Worm (Caenorhabditis elegans): ENCODE measurements around the gene dhcr-24.
A peak's percentile ranks its signal among the peaks of the same experiment; 100 is the strongest.

dhcr-24 gene

DNA sequence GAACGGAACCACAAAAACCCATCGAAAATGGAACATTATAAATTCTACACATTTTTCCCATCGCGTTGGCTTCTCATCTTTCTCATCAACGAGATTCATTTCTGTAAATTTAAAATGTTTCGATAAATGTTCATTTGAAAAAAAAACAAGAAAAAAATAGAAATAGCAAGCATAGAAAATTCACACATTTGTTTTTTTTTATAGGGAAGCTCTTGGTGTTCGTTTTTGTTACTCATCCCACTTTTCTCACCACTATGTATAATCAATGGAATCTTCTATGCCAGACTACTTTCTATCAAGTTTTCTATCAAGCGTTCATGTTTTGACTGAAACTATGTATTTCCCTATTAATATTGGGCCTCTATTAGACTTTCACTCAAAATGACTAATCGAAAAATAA, at the start of gene dhcr-24:
dhcr-24 (minus strand) TSS at position 101 of the 400 bp plus-strand sequence.
- TF ChIP-seq R02D3.7 (tag; optimal IDR thresholded peaks at IDR 0.05) (no peak), ztf-4 (tag; optimal IDR thresholded peaks at IDR 0.05) (no peak), nfya-1 (tag; optimal IDR thresholded peaks at IDR 0.05; ENCODE audit: insufficient read depth) (no peak), jun-1 (tag; optimal IDR thresholded peaks at IDR 0.05) (no peak), nhr-28 (tag; optimal IDR thresholded peaks at IDR 0.05) (no peak), lin-15B (tag; optimal IDR thresholded peaks at IDR 0.05) (no peak), nhr-67 (tag; optimal IDR thresholded peaks at IDR 0.05) (no peak), unc-39 (tag; optimal IDR thresholded peaks at IDR 0.05) (no peak)

- TF ChIP-seq unc-62 (GFP tag; optimal IDR thresholded peaks at IDR 0.05) (no peak), unc-39 (tag; optimal IDR thresholded peaks at IDR 0.05) (no peak), mdl-1 (tag; optimal IDR thresholded peaks at IDR 0.05) (no peak), fkh-2 (tag; optimal IDR thresholded peaks at IDR 0.05) (no peak), ceh-16 (tag; optimal IDR thresholded peaks at IDR 0.05) (peak; percentile 17), R02D3.7 (tag; optimal IDR thresholded peaks at IDR 0.05) (no peak), ztf-4 (tag; optimal IDR thresholded peaks at IDR 0.05) (no peak), ceh-9 (tag; optimal IDR thresholded peaks at IDR 0.05) (no peak), elt-3 (tag; optimal IDR thresholded peaks at IDR 0.05) (no peak), hmg-11 (tag; optimal IDR thresholded peaks at IDR 0.05) (peak; percentile 79), fkh-10 (GFP tag; optimal IDR thresholded peaks at IDR 0.05) (no peak), nhr-12 (tag; optimal IDR thresholded peaks at IDR 0.05) (no peak), egl-5 (tag; optimal IDR thresholded peaks at IDR 0.05) (peak; percentile 5), lin-39 (tag; optimal IDR thresholded peaks at IDR 0.05) (peak; percentile 73), ztf-11 (tag; optimal IDR thresholded peaks at IDR 0.05) (no peak), elt-1 (tag; optimal IDR thresholded peaks at IDR 0.05) (peak; percentile 26), nhr-237 (tag; optimal IDR thresholded peaks at IDR 0.05) (no peak), sea-2 (GFP tag; optimal IDR thresholded peaks at IDR 0.05) (no peak), daf-12 (tag; optimal IDR thresholded peaks at IDR 0.05) (no peak), eor-1 (tag; optimal IDR thresholded peaks at IDR 0.05) (no peak), nhr-11 (tag; optimal IDR thresholded peaks at IDR 0.05) (no peak), nhr-28 (tag; optimal IDR thresholded peaks at IDR 0.05) (no peak), lin-15B (tag; optimal IDR thresholded peaks at IDR 0.05) (no peak), jun-1 (tag; optimal IDR thresholded peaks at IDR 0.05) (peak; percentile 37), nfya-1 (tag; optimal IDR thresholded peaks at IDR 0.05; ENCODE audit: insufficient read depth) (peak; percentile 61), egl-27 (tag; optimal IDR thresholded peaks at IDR 0.05) (no peak), ama-1 (optimal IDR thresholded peaks at IDR 0.05) (no peak), pha-4 (tag; optimal IDR thresholded peaks at IDR 0.05) (peak; percentile 81), nhr-23 (tag; optimal IDR thresholded peaks at IDR 0.05) (peak; percentile 65), nhr-43 (tag; optimal IDR thresholded peaks at IDR 0.05; ENCODE audit: poor library complexity, severe bottlenecking) (peak; percentile 84), aly-2 (tag; optimal IDR thresholded peaks at IDR 0.05) (no peak), elt-2 (tag; optimal IDR thresholded peaks at IDR 0.05) (peak; percentile 59), ceh-82 (tag; optimal IDR thresholded peaks at IDR 0.05) (peak; percentile 17), ZK546.5 (tag; optimal IDR thresholded peaks at IDR 0.05) (no peak), nhr-76 (tag; optimal IDR thresholded peaks at IDR 0.05) (no peak), nhr-77 (tag; optimal IDR thresholded peaks at IDR 0.05) (no peak), snpc-4 (tag; optimal IDR thresholded peaks at IDR 0.05) (peak; percentile 20), pqm-1 (tag; optimal IDR thresholded peaks at IDR 0.05) (peak; percentile 47), lsy-12 (tag; optimal IDR thresholded peaks at IDR 0.05) (peak; percentile 34), mml-1 (tag; optimal IDR thresholded peaks at IDR 0.05) (no peak), skn-1 (tag; optimal IDR thresholded peaks at IDR 0.05) (no peak), tbx-2 (tag; optimal IDR thresholded peaks at IDR 0.05) (peak; percentile 33), zag-1 (tag; optimal IDR thresholded peaks at IDR 0.05) (no peak), fos-1 (tag; optimal IDR thresholded peaks at IDR 0.05) (no peak), ceh-28 (tag; optimal IDR thresholded peaks at IDR 0.05) (no peak), nhr-25 (tag; optimal IDR thresholded peaks at IDR 0.05) (peak; percentile 33), nhr-67 (tag; optimal IDR thresholded peaks at IDR 0.05) (no peak)
Measured at ce11 chrX:2613077-2613476, 49.1 kb upstream of the dhcr-24 start.
